Worm (Caenorhabditis elegans) whole organism, late embryonic: Measurements from ENCODE around the gene str-113.
A peak's percentile ranks its signal among the peaks of the same experiment; 100 is the strongest.

ENCODE experiments used
- F13H6.1 ChIP-seq: sonication (generic microtip); optimal IDR thresholded peaks from 2 replicates; lab custom pipeline; 2016; ENCODE audit warnings: missing genetic modification characterization, missing compliant biosample characterization
- K02D7.2 ChIP-seq: sonication (generic microtip); optimal IDR thresholded peaks from 2 replicates; lab custom pipeline; 2017; ENCODE audit warnings: mild to moderate bottlenecking, missing genetic modification characterization, missing compliant biosample characterization
- K09A11.1 ChIP-seq: sonication (generic microtip); optimal IDR thresholded peaks from 2 replicates; lab custom pipeline; 2017; ENCODE audit warnings: antibody characterized with exemption, mild to moderate bottlenecking, missing genetic modification characterization, missing compliant biosample characterization; ENCODE audit not compliant: insufficient read depth
- T23F11.4 ChIP-seq: fragments of 200-800 bp; sonication (Bioruptor generic); optimal IDR thresholded peaks from 2 replicates; lab custom pipeline; 2018; ENCODE audit warnings: mild to moderate bottlenecking, missing genetic modification characterization, missing compliant biosample characterization
- ama-1 ChIP-seq: fragments of 150-350 bp; optimal IDR thresholded peaks from 2 replicates; lab custom pipeline; 2014
- ceh-14 ChIP-seq: sonication (generic microtip); optimal IDR thresholded peaks from 2 replicates; lab custom pipeline; 2016; ENCODE audit warnings: missing genotype, missing genetic modification characterization, missing compliant biosample characterization
- ceh-19 ChIP-seq: fragments of 200-800 bp; sonication (Bioruptor generic); optimal IDR thresholded peaks from 2 replicates; lab custom pipeline; 2018; ENCODE audit warnings: mild to moderate bottlenecking, missing genetic modification characterization, missing compliant biosample characterization
- ceh-2 ChIP-seq: sonication (generic microtip); optimal IDR thresholded peaks from 2 replicates; lab custom pipeline; 2016; ENCODE audit warnings: missing genotype, missing genetic modification characterization, missing compliant biosample characterization
- ceh-24 ChIP-seq: sonication (generic microtip); optimal IDR thresholded peaks from 2 replicates; lab custom pipeline; 2016; ENCODE audit warnings: mild to moderate bottlenecking, missing genetic modification characterization, missing compliant biosample characterization
- ceh-30 ChIP-seq: fragments of 150-350 bp; optimal IDR thresholded peaks from 2 replicates; lab custom pipeline; 2014; ENCODE audit warnings: missing biosample characterization, missing genetic modification characterization
- ceh-31 ChIP-seq: sonication (generic microtip); optimal IDR thresholded peaks from 2 replicates; lab custom pipeline; 2016; ENCODE audit warnings: missing genetic modification characterization, missing compliant biosample characterization
- ceh-34 ChIP-seq: sonication (generic microtip); optimal IDR thresholded peaks from 2 replicates; lab custom pipeline; 2016; ENCODE audit warnings: mild to moderate bottlenecking, missing genetic modification characterization, missing compliant biosample characterization
- ceh-45 ChIP-seq: fragments of 200-800 bp; sonication (Bioruptor generic); IDR thresholded peaks from 2 replicates; pipeline ENCODE4 v1.3.6; 2022; ENCODE audit warnings: missing genetic modification reagents, missing genetic modification characterization, missing compliant biosample characterization
- ceh-48 ChIP-seq: sonication (generic microtip); optimal IDR thresholded peaks from 2 replicates; lab custom pipeline; 2016; ENCODE audit warnings: missing genetic modification characterization, inconsistent platforms, missing compliant biosample characterization
- dve-1 ChIP-seq: sonication (generic microtip); optimal IDR thresholded peaks from 2 replicates; lab custom pipeline; 2017; ENCODE audit warnings: antibody characterized with exemption, mild to moderate bottlenecking, missing genetic modification characterization, missing compliant biosample characterization
- elt-2 ChIP-seq: sonication (generic microtip); optimal IDR thresholded peaks from 2 replicates; lab custom pipeline; 2016; ENCODE audit warnings: missing genetic modification reagents, missing genetic modification characterization, missing compliant biosample characterization
- elt-4 ChIP-seq: sonication (generic microtip); optimal IDR thresholded peaks from 2 replicates; lab custom pipeline; 2016; ENCODE audit warnings: missing genetic modification characterization, missing compliant biosample characterization
- eyg-1 ChIP-seq: sonication (generic microtip); optimal IDR thresholded peaks from 2 replicates; lab custom pipeline; 2016; ENCODE audit warnings: missing genotype, missing genetic modification characterization, missing compliant biosample characterization
- fkh-6 ChIP-seq: sonication (generic microtip); optimal IDR thresholded peaks from 2 replicates; lab custom pipeline; 2016; ENCODE audit warnings: missing genetic modification characterization, missing compliant biosample characterization
- hlh-15 ChIP-seq: sonication (generic microtip); optimal IDR thresholded peaks from 2 replicates; lab custom pipeline; 2016; ENCODE audit warnings: missing genetic modification characterization, missing compliant biosample characterization
- hlh-30 ChIP-seq: sonication (generic microtip); optimal IDR thresholded peaks from 2 replicates; lab custom pipeline; 2017; ENCODE audit warnings: antibody characterized with exemption, missing genetic modification characterization, missing compliant biosample characterization; ENCODE audit not compliant: insufficient read depth
- hlh-6 ChIP-seq: sonication (generic microtip); optimal IDR thresholded peaks from 2 replicates; lab custom pipeline; 2016; ENCODE audit warnings: missing genotype, missing genetic modification characterization, missing compliant biosample characterization
- madf-2 ChIP-seq: sonication (generic microtip); optimal IDR thresholded peaks from 2 replicates; lab custom pipeline; 2017; ENCODE audit warnings: missing genetic modification characterization, missing compliant biosample characterization
- nfya-1 ChIP-seq: sonication (generic microtip); optimal IDR thresholded peaks from 2 replicates; lab custom pipeline; 2017; ENCODE audit warnings: missing genetic modification characterization, mild to moderate bottlenecking, missing compliant biosample characterization, antibody characterized with exemption, moderate library complexity
- nhr-11 ChIP-seq: fragments of 150-350 bp; optimal IDR thresholded peaks from 2 replicates; lab custom pipeline; 2014; ENCODE audit warnings: missing biosample characterization, missing genetic modification characterization
- npax-4 ChIP-seq: sonication (generic microtip); optimal IDR thresholded peaks from 2 replicates; lab custom pipeline; 2016; ENCODE audit warnings: missing genetic modification characterization, missing compliant biosample characterization
- odd-2 ChIP-seq: sonication (generic microtip); optimal IDR thresholded peaks from 2 replicates; lab custom pipeline; 2017; ENCODE audit warnings: antibody characterized with exemption, mild to moderate bottlenecking, missing genetic modification characterization, missing compliant biosample characterization
- pag-3 ChIP-seq: sonication (generic microtip); optimal IDR thresholded peaks from 2 replicates; lab custom pipeline; 2016; ENCODE audit warnings: missing compliant biosample characterization, missing genetic modification characterization, borderline replicate concordance
- pat-9 ChIP-seq: fragments of 200-800 bp; sonication (Bioruptor generic); optimal IDR thresholded peaks from 2 replicates; lab custom pipeline; 2018; ENCODE audit warnings: mild to moderate bottlenecking, missing genetic modification characterization, moderate library complexity, missing compliant biosample characterization
- pax-1 ChIP-seq: fragments of 150-350 bp; optimal IDR thresholded peaks from 2 replicates; lab custom pipeline; 2014; ENCODE audit warnings: missing biosample characterization, missing genetic modification characterization
- pha-4 ChIP-seq: fragments of 150-350 bp; optimal IDR thresholded peaks from 2 replicates; lab custom pipeline; 2018; ENCODE audit warnings: missing biosample characterization, missing genetic modification reagents, missing genetic modification characterization
- pqm-1 ChIP-seq: sonication (generic microtip); optimal IDR thresholded peaks from 2 replicates; lab custom pipeline; 2016; ENCODE audit warnings: missing genetic modification characterization, missing compliant biosample characterization
- pros-1 ChIP-seq: fragments of 150-350 bp; optimal IDR thresholded peaks from 2 replicates; lab custom pipeline; 2014; ENCODE audit warnings: missing biosample characterization, missing genetic modification reagents, missing genetic modification characterization
- ref-2 ChIP-seq: sonication (generic microtip); optimal IDR thresholded peaks from 2 replicates; lab custom pipeline; 2016; ENCODE audit warnings: missing genetic modification characterization, missing compliant biosample characterization
- rnt-1 ChIP-seq: sonication (generic microtip); optimal IDR thresholded peaks from 2 replicates; lab custom pipeline; 2016; ENCODE audit warnings: missing genetic modification characterization, missing compliant biosample characterization
- sdc-2 ChIP-seq: sonication (generic microtip); optimal IDR thresholded peaks from 2 replicates; lab custom pipeline; 2016; ENCODE audit warnings: missing genotype, missing genetic modification characterization, missing compliant biosample characterization
- sox-4 ChIP-seq: sonication (generic microtip); optimal IDR thresholded peaks from 2 replicates; lab custom pipeline; 2017; ENCODE audit warnings: mild to moderate bottlenecking, missing genetic modification characterization, inconsistent platforms, missing compliant biosample characterization
- syd-9 ChIP-seq: sonication (generic microtip); optimal IDR thresholded peaks from 2 replicates; lab custom pipeline; 2016; ENCODE audit warnings: mild to moderate bottlenecking, missing genetic modification characterization, moderate library complexity, missing compliant biosample characterization
- tbx-2 ChIP-seq: sonication (generic microtip); optimal IDR thresholded peaks from 2 replicates; lab custom pipeline; 2016; ENCODE audit warnings: missing genetic modification characterization, missing compliant biosample characterization
- tbx-7 ChIP-seq: sonication (generic microtip); optimal IDR thresholded peaks from 2 replicates; lab custom pipeline; 2016; ENCODE audit warnings: missing genotype, missing genetic modification characterization, missing compliant biosample characterization
- ttx-3 ChIP-seq: sonication (generic microtip); optimal IDR thresholded peaks from 2 replicates; lab custom pipeline; 2016; ENCODE audit warnings: missing genetic modification reagents, missing genetic modification characterization, missing compliant biosample characterization
- unc-42 ChIP-seq: sonication (generic microtip); optimal IDR thresholded peaks from 2 replicates; lab custom pipeline; 2016; ENCODE audit warnings: missing genotype, missing genetic modification characterization, missing compliant biosample characterization
- unc-55 ChIP-seq: sonication (generic microtip); optimal IDR thresholded peaks from 2 replicates; lab custom pipeline; 2017; ENCODE audit warnings: missing biosample characterization, missing genetic modification reagents, missing genetic modification characterization
- unc-86 ChIP-seq: sonication (generic microtip); optimal IDR thresholded peaks from 2 replicates; lab custom pipeline; 2016; ENCODE audit warnings: missing genetic modification characterization, missing compliant biosample characterization
- ztf-16 ChIP-seq: sonication (generic microtip); optimal IDR thresholded peaks from 2 replicates; lab custom pipeline; 2017; ENCODE audit warnings: missing genetic modification characterization, missing compliant biosample characterization

Gene str-113

ce11 chrV:3707560-3707959 is 40.8 kb upstream of the str-113 start:
- peak; percentile 87 for TF ChIP-seq nfya-1

ce11 chrV:3706893-3707292 is 40.1 kb upstream of the str-113 start:
- TF ChIP-seq hlh-6, result no peak
- TF ChIP-seq ceh-14 (tag; lab: Kevin White, UChicago), result no peak
- TF ChIP-seq ztf-16 (tag; lab: Kevin White, UChicago), result no peak
- no peak for TF ChIP-seq eyg-1
- no peak for TF ChIP-seq nhr-11
- no peak for TF ChIP-seq T23F11.4 (GFP tag; lab: Kevin White, UChicago)
- TF ChIP-seq pag-3 (tag; lab: Kevin White, UChicago), result no peak
- no peak for TF ChIP-seq ceh-2 (tag; lab: Kevin White, UChicago)
- TF ChIP-seq F13H6.1 (tag; lab: Kevin White, UChicago), result no peak
- TF ChIP-seq tbx-2 (tag; lab: Kevin White, UChicago), result no peak
- no peak for TF ChIP-seq ceh-19 (GFP tag; lab: Kevin White, UChicago)
- TF ChIP-seq hlh-15 (tag; lab: Kevin White, UChicago), result no peak
- no peak for TF ChIP-seq tbx-7 (tag; lab: Kevin White, UChicago)
- TF ChIP-seq pax-1 (tag; lab: Kevin White, UChicago), result no peak
- no peak for TF ChIP-seq sdc-2
- no peak for TF ChIP-seq ceh-30 (tag; lab: Kevin White, UChicago)
- no peak for TF ChIP-seq ref-2 (tag; lab: Kevin White, UChicago)

ce11 chrV:3706167-3706566 is 39.4 kb upstream of the str-113 start:
- TF ChIP-seq K09A11.1 (tag; lab: Kevin White, UChicago) (no peak), pha-4 (tag; lab: Kevin White, UChicago) (no peak), ceh-34 (no peak), sdc-2 (no peak), F13H6.1 (tag; lab: Kevin White, UChicago) (no peak), odd-2 (tag; lab: Kevin White, UChicago) (no peak), dve-1 (tag; lab: Kevin White, UChicago) (no peak), rnt-1 (tag; lab: Kevin White, UChicago) (no peak), unc-55 (GFP tag; lab: Kevin White, UChicago) (no peak), pat-9 (tag; lab: Kevin White, UChicago) (no peak), ama-1 (lab: Kevin White, UChicago) (no peak), ceh-31 (no peak), npax-4 (tag; lab: Kevin White, UChicago) (no peak), unc-86 (tag; lab: Kevin White, UChicago) (no peak), ceh-48 (tag; lab: Kevin White, UChicago) (no peak), syd-9 (no peak), fkh-6 (tag; lab: Kevin White, UChicago) (no peak), ceh-30 (tag; lab: Kevin White, UChicago) (no peak)

ce11 chrV:3704688-3705087 is 37.9 kb upstream of the str-113 start, which contains the start of gene lin-40:
Gene lin-40, plus strand, starts transcription at chrV:3704988.
- TF ChIP-seq syd-9 (no peak), sox-4 (tag; lab: Kevin White, UChicago) (no peak), ceh-19 (GFP tag; lab: Kevin White, UChicago) (no peak), ceh-34 (no peak)

- no peak for TF ChIP-seq K02D7.2
- no peak for TF ChIP-seq dve-1 (tag; lab: Kevin White, UChicago)
- TF ChIP-seq ceh-24, result no peak
- peak; percentile 30 for TF ChIP-seq pros-1 (tag; lab: Kevin White, UChicago)
- no peak for TF ChIP-seq ceh-2 (tag; lab: Kevin White, UChicago)
- no peak for TF ChIP-seq ceh-19 (GFP tag; lab: Kevin White, UChicago)
- TF ChIP-seq K09A11.1 (tag; lab: Kevin White, UChicago), result no peak
- TF ChIP-seq unc-55 (GFP tag; lab: Kevin White, UChicago), result peak; percentile 74
- TF ChIP-seq ceh-45, result no peak
- TF ChIP-seq npax-4 (tag; lab: Kevin White, UChicago), result no peak
- TF ChIP-seq elt-4 (tag; lab: Kevin White, UChicago), result no peak
- TF ChIP-seq madf-2 (tag; lab: Kevin White, UChicago), result no peak
- TF ChIP-seq unc-42 (tag; lab: Kevin White, UChicago), result peak; percentile 36
- no peak for TF ChIP-seq pax-1 (tag; lab: Kevin White, UChicago)
- no peak for TF ChIP-seq pqm-1 (tag; lab: Kevin White, UChicago)
- TF ChIP-seq F13H6.1 (tag; lab: Kevin White, UChicago), result peak; percentile 82
- TF ChIP-seq nfya-1, result peak; percentile 83
- no peak for TF ChIP-seq syd-9
- no peak for TF ChIP-seq ttx-3
- no peak for TF ChIP-seq sox-4 (tag; lab: Kevin White, UChicago)
- no peak for TF ChIP-seq elt-2
- no peak for TF ChIP-seq ceh-48 (tag; lab: Kevin White, UChicago)
- TF ChIP-seq hlh-30 (tag; lab: Kevin White, UChicago), result peak; percentile 53
Observed at ce11 chrV:3703888-3704287, 37.1 kb upstream of the str-113 start.
